Fruit fly (Drosophila melanogaster): Measurements from ENCODE around the gene ed.
A peak's percentile ranks its signal among the peaks of the same experiment; 100 is the strongest.

The ed gene

DNA sequence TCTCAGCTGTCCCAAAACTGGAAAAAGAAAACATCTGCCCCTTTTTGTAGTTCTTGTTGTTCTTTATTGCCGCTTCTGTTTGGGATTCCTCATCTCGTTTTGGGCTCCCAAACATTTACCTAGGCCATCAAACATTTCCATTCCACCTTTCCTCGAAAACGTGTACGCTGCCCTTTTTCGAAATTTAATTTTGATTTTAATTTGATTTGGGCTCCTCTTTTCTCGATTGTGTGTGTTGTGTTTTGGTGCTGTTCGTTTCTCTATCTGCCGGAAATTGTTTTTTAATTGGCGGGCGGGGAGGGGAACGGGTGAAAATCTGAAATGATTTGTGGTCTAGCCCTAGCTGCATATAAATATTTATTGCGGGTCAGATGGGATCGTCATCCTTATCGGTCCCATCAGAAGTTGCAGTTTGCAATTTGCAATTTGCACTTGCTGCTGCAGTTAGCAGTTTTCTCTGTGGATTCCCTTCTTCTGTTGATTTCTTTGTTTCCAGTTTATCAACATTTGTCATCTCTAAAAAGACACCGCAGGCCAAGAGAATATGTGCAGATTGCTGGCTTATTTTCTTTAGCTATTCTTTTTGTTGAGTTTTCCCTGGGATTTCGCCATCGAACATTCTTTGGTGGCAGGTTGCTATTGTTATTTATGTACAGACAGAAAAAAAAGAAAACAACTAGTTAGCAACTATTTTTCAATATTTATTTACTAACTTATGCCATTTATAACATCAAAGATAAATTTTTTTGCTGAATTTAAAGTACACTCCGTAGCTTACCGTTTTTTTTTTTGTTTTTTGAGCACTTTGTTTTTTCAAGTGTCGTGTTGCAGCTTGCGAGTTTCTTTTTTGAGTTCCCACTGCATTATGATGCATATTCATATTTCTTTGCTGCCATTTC is 24.0 kb downstream of the ed start:
- TF ChIP-seq CG16779 (tag; optimal IDR thresholded peaks at IDR 0.05) (no peak), CG31627 (GFP tag; optimal IDR thresholded peaks at IDR 0.05) (peak; percentile 40), cyc (GFP tag; optimal IDR thresholded peaks at IDR 0.05) (peak; percentile 41), CG3919 (GFP tag; optimal IDR thresholded peaks at IDR 0.05) (peak; percentile 69), vri (GFP tag; optimal IDR thresholded peaks at IDR 0.05) (no peak), Sox102F (GFP tag; optimal IDR thresholded peaks at IDR 0.05) (peak; percentile 42), CG11294 (GFP tag; IDR thresholded peaks at IDR 0.05) (no peak), fd85E (GFP tag; optimal IDR thresholded peaks at IDR 0.05) (no peak), CG8319 (GFP tag; optimal IDR thresholded peaks at IDR 0.05) (no peak), dsx (GFP tag; optimal IDR thresholded peaks at IDR 0.05; ENCODE audit: poor library complexity, severe bottlenecking) (peak; percentile 36), pdm3 (GFP tag; optimal IDR thresholded peaks at IDR 0.05) (peak; percentile 67), svp (GFP tag) (peak; percentile 76), Eip75B (GFP tag; optimal IDR thresholded peaks at IDR 0.05) (peak; percentile 42), CG8632 (GFP tag; optimal IDR thresholded peaks at IDR 0.05) (peak; percentile 44), Blimp-1 (GFP tag; optimal IDR thresholded peaks at IDR 0.05) (no peak), CG6792 (GFP tag; optimal IDR thresholded peaks at IDR 0.05) (peak; percentile 35), acj6 (GFP tag; optimal IDR thresholded peaks at IDR 0.05) (peak; percentile 60), Sox14 (GFP tag; optimal IDR thresholded peaks at IDR 0.05) (peak; percentile 58), Smox (GFP tag; optimal IDR thresholded peaks at IDR 0.05) (peak; percentile 31), CG6808 (GFP tag; optimal IDR thresholded peaks at IDR 0.05) (peak; percentile 33), CG9139 (GFP tag; optimal IDR thresholded peaks at IDR 0.05) (peak; percentile 35), ss (GFP tag; optimal IDR thresholded peaks at IDR 0.05) (peak in 1 of 2 experiments; percentile 14), achi (GFP tag; optimal IDR thresholded peaks at IDR 0.05) (peak; percentile 56), spab (GFP tag; optimal IDR thresholded peaks at IDR 0.05) (peak; percentile 6), CG34406 (GFP tag; optimal IDR thresholded peaks at IDR 0.05) (peak; percentile 26), CG6163 (GFP tag; IDR thresholded peaks at IDR 0.05) (peak; percentile 63; the same call in 2 of the 3 replicates), CG4318 (GFP tag; optimal IDR thresholded peaks at IDR 0.05) (no peak), fkh (GFP tag; optimal IDR thresholded peaks at IDR 0.05) (no peak), Sox15 (GFP tag; optimal IDR thresholded peaks at IDR 0.05) (no peak), Eip78C (GFP tag) (peak; percentile 88), lz (GFP tag; optimal IDR thresholded peaks at IDR 0.05) (peak; percentile 37), OdsH (GFP tag; optimal IDR thresholded peaks at IDR 0.05) (peak; percentile 72), Lpt (GFP tag; optimal IDR thresholded peaks at IDR 0.05) (peak; percentile 26), Hr4 (GFP tag; optimal IDR thresholded peaks at IDR 0.05) (peak; percentile 65), Hr39 (GFP tag; optimal IDR thresholded peaks at IDR 0.05) (peak; percentile 48), CG11762 (GFP tag; optimal IDR thresholded peaks at IDR 0.05; ENCODE audit: insufficient read depth) (peak; percentile 39), CG10631 (GFP tag; optimal IDR thresholded peaks at IDR 0.05) (peak; percentile 64), salr (GFP tag; optimal IDR thresholded peaks at IDR 0.05) (peak in 1 of 2 experiments; percentile 58), CG10669 (GFP tag; optimal IDR thresholded peaks at IDR 0.05) (peak; percentile 13), CG3032 (tag; optimal IDR thresholded peaks at IDR 0.05) (peak; percentile 19), CG6276 (GFP tag; optimal IDR thresholded peaks at IDR 0.05) (peak; percentile 1), Gug (GFP tag; IDR thresholded peaks at IDR 0.05) (no peak), net (GFP tag; optimal IDR thresholded peaks at IDR 0.05) (peak; percentile 38), Hr38 (GFP tag; optimal IDR thresholded peaks at IDR 0.05) (no peak), Met (GFP tag; optimal IDR thresholded peaks at IDR 0.05) (peak; percentile 26), esn (GFP tag; optimal IDR thresholded peaks at IDR 0.05) (peak; percentile 63), Ets96B (tag; optimal IDR thresholded peaks at IDR 0.05) (peak; percentile 33), CG7368 (GFP tag; optimal IDR thresholded peaks at IDR 0.05) (peak; percentile 50), dac (GFP tag; optimal IDR thresholded peaks at IDR 0.05) (peak; percentile 9), Ets21C (GFP tag; optimal IDR thresholded peaks at IDR 0.05) (peak; percentile 37)

All from whole organism, prepupa.